Fruit fly (Drosophila melanogaster) whole organism, embryonic: ENCODE measurements around the gene Gale.

Source experiments
- Abd-B ChIP-seq: fragments of 200-800 bp; sonication (Bioruptor generic); optimal IDR thresholded peaks from 2 replicates; lab custom pipeline; 2018; ENCODE audit warnings: missing biosample characterization, mild to moderate bottlenecking, missing genetic modification characterization, moderate library complexity
- Atf-2 ChIP-seq: fragments of 200-800 bp; sonication (Bioruptor generic); optimal IDR thresholded peaks from 2 replicates; lab custom pipeline; 2016; ENCODE audit warnings: missing biosample characterization, missing genetic modification characterization
- Bgb ChIP-seq: fragments of 200-800 bp; sonication (Bioruptor generic); IDR thresholded peaks from 2 replicates; pipeline ENCODE4 v1.3.6; 2022; ENCODE audit warnings: missing biosample characterization, missing genetic modification characterization; ENCODE audit not compliant: partially characterized antibody
- CG10147 ChIP-seq: fragments of 200-800 bp; sonication (Bioruptor generic); optimal IDR thresholded peaks from 2 replicates; lab custom pipeline; 2019; ENCODE audit warnings: missing biosample characterization, mild to moderate bottlenecking, missing genetic modification characterization, moderate library complexity
- CG11247 ChIP-seq: fragments of 200-800 bp; sonication (Bioruptor generic); IDR thresholded peaks from 2 replicates; pipeline ENCODE4 v1.3.6; 2022; ENCODE audit warnings: missing biosample characterization, missing genetic modification characterization
- CG11723 ChIP-seq: fragments of 200-800 bp; sonication (Bioruptor generic); optimal IDR thresholded peaks from 2 replicates; lab custom pipeline; 2017; ENCODE audit warnings: missing biosample characterization, mild to moderate bottlenecking, missing genetic modification characterization
- CG12219 ChIP-seq: fragments of 200-800 bp; sonication (Bioruptor generic); optimal IDR thresholded peaks from 3 replicates; lab custom pipeline; 2018; ENCODE audit warnings: missing biosample characterization, mild to moderate bottlenecking, missing genetic modification characterization
- CG13123 ChIP-seq: fragments of 200-800 bp; sonication (Bioruptor generic); optimal IDR thresholded peaks from 2 replicates; lab custom pipeline; 2016; ENCODE audit warnings: missing biosample characterization, missing genetic modification characterization
- CG13424 ChIP-seq: fragments of 200-800 bp; sonication (Bioruptor generic); optimal IDR thresholded peaks from 2 replicates; lab custom pipeline; 2019; ENCODE audit warnings: missing biosample characterization, mild to moderate bottlenecking, missing genetic modification characterization, moderate library complexity
- CG15514 ChIP-seq: fragments of 200-800 bp; sonication (Bioruptor generic); optimal IDR thresholded peaks from 3 replicates; lab custom pipeline; 2017; ENCODE audit warnings: missing biosample characterization, missing genetic modification characterization, mild to moderate bottlenecking, moderate library complexity, missing genetic modification reagents
- CG15601 ChIP-seq: fragments of 200-800 bp; sonication (Bioruptor generic); optimal IDR thresholded peaks from 3 replicates; lab custom pipeline; 2019; ENCODE audit warnings: missing biosample characterization, mild to moderate bottlenecking, missing genetic modification characterization, moderate library complexity
- CG3065 ChIP-seq: fragments of 200-800 bp; sonication (Bioruptor generic); optimal IDR thresholded peaks from 2 replicates; lab custom pipeline; 2016; ENCODE audit warnings: missing biosample characterization, missing genetic modification characterization
- CG42726 ChIP-seq: fragments of 200-800 bp; sonication (Bioruptor generic); IDR thresholded peaks from 2 replicates; pipeline ENCODE4 v1.3.6; 2022; ENCODE audit warnings: missing biosample characterization, missing genetic modification characterization; ENCODE audit not compliant: partially characterized antibody
- CG4730 ChIP-seq: fragments of 200-800 bp; sonication (Bioruptor generic); IDR thresholded peaks from 2 replicates; pipeline ENCODE4 v1.3.6; 2022; ENCODE audit warnings: missing biosample characterization, missing genetic modification characterization
- CG5180 ChIP-seq: fragments of 200-800 bp; sonication (Bioruptor generic); optimal IDR thresholded peaks from 3 replicates; lab custom pipeline; 2017; ENCODE audit warnings: missing biosample characterization, missing genetic modification characterization, mild to moderate bottlenecking, moderate library complexity, missing genetic modification reagents
- CG6791 ChIP-seq: fragments of 200-800 bp; sonication (Bioruptor generic); IDR thresholded peaks from 3 replicates; pipeline ENCODE4 v1.3.6; 2022; ENCODE audit warnings: missing biosample characterization, missing genetic modification characterization; ENCODE audit not compliant: partially characterized antibody
- CG7372 ChIP-seq: fragments of 200-800 bp; sonication (Bioruptor generic); IDR thresholded peaks from 2 replicates; pipeline ENCODE4 v1.3.6; 2022; ENCODE audit warnings: missing biosample characterization, missing genetic modification characterization
- CG8290 ChIP-seq, 3 experiments: fragments of 200-800 bp; sonication (Bioruptor generic); optimal IDR thresholded peaks; 2 replicates each; lab custom pipeline; 2016 to 2019; ENCODE audit warnings: missing biosample characterization in 3 of 3, missing genetic modification characterization in 3 of 3, mild to moderate bottlenecking in 2 of 3, moderate library complexity in 1 of 3
- CoRest ChIP-seq: fragments of 200-800 bp; sonication (Bioruptor generic); optimal IDR thresholded peaks from 3 replicates; lab custom pipeline; 2018; ENCODE audit warnings: missing biosample characterization, mild to moderate bottlenecking, missing genetic modification characterization, moderate library complexity
- Hand ChIP-seq: fragments of 200-800 bp; sonication (Bioruptor generic); optimal IDR thresholded peaks from 2 replicates; lab custom pipeline; 2017; ENCODE audit warnings: mild to moderate bottlenecking, missing biosample characterization, missing genetic modification reagents, missing genetic modification characterization
- HmgZ ChIP-seq: fragments of 200-800 bp; sonication (Bioruptor generic); optimal IDR thresholded peaks from 2 replicates; lab custom pipeline; 2018; ENCODE audit warnings: missing biosample characterization, mild to moderate bottlenecking, missing genetic modification characterization
- Hmx ChIP-seq: fragments of 200-800 bp; sonication (Bioruptor generic); optimal IDR thresholded peaks from 2 replicates; lab custom pipeline; 2016; ENCODE audit warnings: missing biosample characterization, missing genetic modification characterization
- Max ChIP-seq: fragments of 200-800 bp; sonication (Bioruptor generic); optimal IDR thresholded peaks from 2 replicates; lab custom pipeline; 2016; ENCODE audit warnings: missing biosample characterization, mild to moderate bottlenecking, missing genetic modification characterization
- NFAT ChIP-seq: fragments of 200-800 bp; sonication (Bioruptor generic); IDR thresholded peaks from 2 replicates; pipeline ENCODE4 v1.3.6; 2022; ENCODE audit warnings: missing biosample characterization, missing genetic modification characterization
- NK7.1 ChIP-seq: fragments of 200-800 bp; sonication (Bioruptor generic); optimal IDR thresholded peaks from 3 replicates; lab custom pipeline; 2016; ENCODE audit warnings: missing biosample characterization, missing genetic modification characterization
- PHDP ChIP-seq: fragments of 200-800 bp; sonication (Bioruptor generic); optimal IDR thresholded peaks from 3 replicates; lab custom pipeline; 2018; ENCODE audit warnings: missing biosample characterization, mild to moderate bottlenecking, missing genetic modification characterization, moderate library complexity
- Spps ChIP-seq: fragments of 200-800 bp; sonication (Bioruptor generic); optimal IDR thresholded peaks from 2 replicates; lab custom pipeline; 2018; ENCODE audit warnings: missing biosample characterization, mild to moderate bottlenecking, missing genetic modification characterization
- corto ChIP-seq: fragments of 200-800 bp; sonication (Bioruptor generic); optimal IDR thresholded peaks from 2 replicates; lab custom pipeline; 2016; ENCODE audit warnings: missing biosample characterization, mild to moderate bottlenecking, missing genetic modification characterization, moderate library complexity
- crp ChIP-seq, 2 experiments: fragments of 200-800 bp; sonication (Bioruptor generic); optimal IDR thresholded peaks; 2 replicates in 1 of 2; 3 replicates in 1 of 2; lab custom pipeline; 2017; ENCODE audit warnings: missing biosample characterization in 2 of 2, missing genetic modification characterization in 2 of 2, mild to moderate bottlenecking in 1 of 2, moderate library complexity in 1 of 2
- da ChIP-seq: fragments of 200-800 bp; sonication (Bioruptor generic); optimal IDR thresholded peaks from 2 replicates; lab custom pipeline; 2016; ENCODE audit warnings: missing biosample characterization, missing genetic modification characterization
- ftz-f1 ChIP-seq: fragments of 200-800 bp; sonication (Bioruptor generic); optimal IDR thresholded peaks from 2 replicates; lab custom pipeline; 2016; ENCODE audit warnings: missing biosample characterization, missing genetic modification characterization
- her ChIP-seq: fragments of 200-800 bp; sonication (Bioruptor generic); optimal IDR thresholded peaks from 2 replicates; lab custom pipeline; 2016; ENCODE audit warnings: missing biosample characterization, missing genetic modification characterization
- hkb ChIP-seq, 2 experiments: fragments of 200-800 bp in 1 of 2; fragments of >200 bp in 1 of 2; sonication (Bioruptor generic) in 1 of 2; IDR thresholded peaks in 1 of 2; optimal IDR thresholded peaks in 1 of 2; 2 replicates each; pipeline versions ENCODE4 v1.3.6 to Lab custom; 2017 to 2022; ENCODE audit warnings: missing biosample characterization in 1 of 2, missing genetic modification characterization in 1 of 2
- ind ChIP-seq: fragments of 200-800 bp; sonication (Bioruptor generic); optimal IDR thresholded peaks from 3 replicates; lab custom pipeline; 2016; ENCODE audit warnings: missing biosample characterization, missing genetic modification characterization
- inv ChIP-seq: fragments of 200-800 bp; sonication (Bioruptor generic); IDR thresholded peaks from 2 replicates; pipeline ENCODE4 v1.3.6; 2022; ENCODE audit warnings: missing biosample characterization, missing genetic modification characterization; ENCODE audit not compliant: partially characterized antibody
- lab ChIP-seq: fragments of 200-800 bp; sonication (Bioruptor generic); optimal IDR thresholded peaks from 3 replicates; lab custom pipeline; 2017; ENCODE audit warnings: missing biosample characterization, missing genetic modification characterization, mild to moderate bottlenecking, moderate library complexity, missing genetic modification reagents
- lbe ChIP-seq: fragments of 200-800 bp; sonication (Bioruptor generic); optimal IDR thresholded peaks from 2 replicates; lab custom pipeline; 2016; ENCODE audit warnings: missing biosample characterization, mild to moderate bottlenecking, missing genetic modification characterization
- lmd ChIP-seq: fragments of 200-800 bp; sonication (Bioruptor generic); IDR thresholded peaks from 2 replicates; pipeline ENCODE4 v1.3.6; 2022; ENCODE audit warnings: missing biosample characterization, missing genetic modification characterization
- mam ChIP-seq: fragments of 200-800 bp; sonication (Bioruptor generic); optimal IDR thresholded peaks from 3 replicates; lab custom pipeline; 2016; ENCODE audit warnings: missing biosample characterization, missing genetic modification characterization
- nmo ChIP-seq: fragments of 200-800 bp; sonication (Bioruptor generic); optimal IDR thresholded peaks from 2 replicates; lab custom pipeline; 2018; ENCODE audit warnings: missing biosample characterization, mild to moderate bottlenecking, missing genetic modification characterization, moderate library complexity
- peb ChIP-seq: fragments of 200-800 bp; sonication (Bioruptor generic); IDR thresholded peaks from 2 replicates; pipeline ENCODE4 v1.3.6; 2022; ENCODE audit warnings: missing biosample characterization, missing genetic modification characterization
- ranshi ChIP-seq: fragments of 200-800 bp; sonication (Bioruptor generic); IDR thresholded peaks from 2 replicates; pipeline ENCODE4 v1.3.6; 2022; ENCODE audit warnings: missing biosample characterization, missing genetic modification characterization
- sna ChIP-seq: fragments of 200-800 bp; sonication (Bioruptor generic); IDR thresholded peaks from 2 replicates; pipeline ENCODE4 v1.3.6; 2022; ENCODE audit warnings: missing biosample characterization, missing genetic modification characterization; ENCODE audit not compliant: partially characterized antibody
- sob ChIP-seq: fragments of 200-800 bp; sonication (Bioruptor generic); IDR thresholded peaks from 2 replicates; pipeline ENCODE4 v1.3.6; 2022; ENCODE audit warnings: missing biosample characterization, missing genetic modification characterization
- tll ChIP-seq, 2 experiments: fragments of 200-800 bp in 1 of 2; fragments of >200 bp in 1 of 2; sonication (Bioruptor generic) in 1 of 2; optimal IDR thresholded peaks; 2 replicates each; lab custom pipeline; 2017 to 2019; ENCODE audit warnings: missing biosample characterization in 2 of 2, missing genetic modification characterization in 2 of 2, mild to moderate bottlenecking in 1 of 2, moderate library complexity in 1 of 2
- ttk ChIP-seq: fragments of 200-800 bp; sonication (Bioruptor generic); IDR thresholded peaks from 2 replicates; pipeline ENCODE4 v2.1.2; 2022; ENCODE audit warnings: missing biosample characterization, missing genetic modification characterization

The Gale gene

dm6 chr3L:699368-700150, 51.2 kb downstream of the Gale start (continued):
- TF ChIP-seq inv (GFP tag; lab: Robert Waterston, UW), result no peak
- TF ChIP-seq Max (GFP tag; lab: Kevin White, UChicago), result peak; percentile 28
- TF ChIP-seq sob (GFP tag; lab: Robert Waterston, UW), result 0 out of 2 replicates have a peak, but pooled peaks have one; percentile 23
- no peak for TF ChIP-seq CG42726 (GFP tag; lab: Robert Waterston, UW)
- peak; percentile 9 for TF ChIP-seq Atf-2 (GFP tag; lab: Kevin White, UChicago)
- TF ChIP-seq lmd (GFP tag; lab: Robert Waterston, UW), result 0 out of 2 replicates have a peak, but pooled peaks have one; percentile 9
- TF ChIP-seq CoRest (tag; lab: Kevin White, UChicago), result peak; percentile 59
- TF ChIP-seq Abd-B (GFP tag; lab: Kevin White, UChicago), result peak; percentile 43
- peak; percentile 30 for TF ChIP-seq mam (GFP tag; lab: Kevin White, UChicago)
- no peak for TF ChIP-seq CG5180
- peak; percentile 36; the same call in 1 of the 2 replicates for TF ChIP-seq ttk (GFP tag; lab: Robert Waterston, UW)
- TF ChIP-seq CG11247, result no peak
- no peak for TF ChIP-seq NFAT (GFP tag; lab: Robert Waterston, UW)
- TF ChIP-seq peb, result no peak
- TF ChIP-seq CG3065 (GFP tag; lab: Kevin White, UChicago), result no peak
- peak; percentile 46 to 47 for TF ChIP-seq tll (GFP tag; optimal IDR thresholded peaks at IDR 0.05; lab: Kevin White, UChicago)
- no peak for TF ChIP-seq ftz-f1 (GFP tag; lab: Kevin White, UChicago)
- peak; percentile 3 for TF ChIP-seq Hand (GFP tag; lab: Kevin White, UChicago)
- TF ChIP-seq CG15601 (tag; lab: Kevin White, UChicago), result peak; percentile 25
- no peak for TF ChIP-seq NK7.1 (GFP tag; lab: Kevin White, UChicago)
- TF ChIP-seq HmgZ, result no peak
- TF ChIP-seq CG10147 (GFP tag; lab: Kevin White, UChicago), result no peak
- TF ChIP-seq nmo (GFP tag; lab: Kevin White, UChicago), result peak; percentile 67
- no peak for TF ChIP-seq da (GFP tag; lab: Kevin White, UChicago)
- TF ChIP-seq corto (GFP tag; lab: Kevin White, UChicago), result no peak
- TF ChIP-seq PHDP (tag; lab: Kevin White, UChicago), result peak; percentile 30
- TF ChIP-seq crp (GFP tag; optimal IDR thresholded peaks at IDR 0.05; lab: Kevin White, UChicago), result peak in 1 of 2 experiments; percentile 6
- TF ChIP-seq CG12219 (GFP tag; lab: Kevin White, UChicago), result no peak
- TF ChIP-seq ind (GFP tag; lab: Kevin White, UChicago), result peak; percentile 5
- peak; percentile 8 for TF ChIP-seq lab (GFP tag; lab: Kevin White, UChicago)
- TF ChIP-seq Spps (tag; lab: Kevin White, UChicago), result no peak
- peak; percentile 44 for TF ChIP-seq hkb (optimal IDR thresholded peaks at IDR 0.05; lab: Kevin White, UChicago)
- TF ChIP-seq hkb (GFP tag; IDR thresholded peaks at IDR 0.05; lab: Robert Waterston, UW), result no peak
- no peak for TF ChIP-seq ranshi (GFP tag; lab: Robert Waterston, UW)
- peak; percentile 100 for TF ChIP-seq CG8290 (GFP tag; optimal IDR thresholded peaks at IDR 0.05; lab: Kevin White, UChicago)
- peak; percentile 69 to 88 for TF ChIP-seq CG8290 (tag; optimal IDR thresholded peaks at IDR 0.05; lab: Kevin White, UChicago)
- TF ChIP-seq lbe, result no peak
- peak; percentile 89 for TF ChIP-seq CG6791 (GFP tag; lab: Robert Waterston, UW)
- no peak for TF ChIP-seq her (GFP tag; lab: Kevin White, UChicago)
- peak; percentile 47 for TF ChIP-seq Hmx (GFP tag; lab: Kevin White, UChicago)
- TF ChIP-seq CG13424 (tag; lab: Kevin White, UChicago), result peak; percentile 53
- no peak for TF ChIP-seq sna (GFP tag; lab: Robert Waterston, UW)
- peak; percentile 11; the same call in 1 of the 2 replicates for TF ChIP-seq CG7372 (GFP tag; lab: Robert Waterston, UW)
- no peak for TF ChIP-seq CG13123
- no peak for TF ChIP-seq CG15514 (GFP tag; lab: Kevin White, UChicago)
- TF ChIP-seq Bgb (GFP tag; lab: Robert Waterston, UW), result peak; percentile 20; the same call in 1 of the 2 replicates
- no peak for TF ChIP-seq CG4730 (GFP tag; lab: Robert Waterston, UW)
- no peak for TF ChIP-seq CG11723
